Fruit fly (Drosophila melanogaster): ENCODE data around the gene bdl.

Gene bdl

DNA sequence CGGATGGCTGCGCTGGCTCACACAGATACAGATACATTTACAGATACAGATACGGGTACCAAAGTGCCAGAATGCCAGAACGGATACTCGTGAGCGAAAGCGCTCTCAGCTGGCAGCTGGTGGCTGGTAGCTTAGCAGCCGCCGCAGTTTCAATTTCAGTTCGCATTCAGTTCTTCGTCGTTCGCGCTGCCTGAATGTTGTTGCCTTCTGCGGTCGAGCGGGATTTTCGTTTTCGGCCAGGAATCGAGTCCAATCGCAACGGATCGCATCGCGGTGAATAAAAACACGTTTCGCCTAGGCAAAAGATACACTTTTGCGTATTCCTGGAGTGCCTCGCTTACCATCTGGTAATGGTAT lies 9.4 kb downstream of the bdl start, which contains the start of gene Atet (continued):
- TF ChIP-seq pfk (GFP tag; optimal IDR thresholded peaks at IDR 0.05) (no peak), Blimp-1 (GFP tag; optimal IDR thresholded peaks at IDR 0.05) (no peak), CG11504 (tag; optimal IDR thresholded peaks at IDR 0.05) (no peak), zfh2 (GFP tag; optimal IDR thresholded peaks at IDR 0.05) (no peak), danr (GFP tag; IDR thresholded peaks at IDR 0.05) (no peak), vfl (GFP tag; optimal IDR thresholded peaks at IDR 0.05) (no peak), CG2202 (tag; optimal IDR thresholded peaks at IDR 0.05) (no peak), CG32772 (GFP tag; IDR thresholded peaks at IDR 0.05) (no peak), CG3281 (GFP tag; optimal IDR thresholded peaks at IDR 0.05) (no peak), nmo (GFP tag; optimal IDR thresholded peaks at IDR 0.05) (no peak), CG3995 (GFP tag; optimal IDR thresholded peaks at IDR 0.05) (no peak), CG1647 (GFP tag; optimal IDR thresholded peaks at IDR 0.05) (no peak), HLH3B (GFP tag; IDR thresholded peaks at IDR 0.05) (no peak), ara (GFP tag; IDR thresholded peaks at IDR 0.05) (no peak), CG14014 (GFP tag; IDR thresholded peaks at IDR 0.05) (no peak), E2f2 (GFP tag; IDR thresholded peaks at IDR 0.05) (peak; percentile 23; the same call in 1 of the 2 replicates), CG8281 (tag; optimal IDR thresholded peaks at IDR 0.05) (no peak), CG4328 (GFP tag; optimal IDR thresholded peaks at IDR 0.05) (no peak), CG15479 (GFP tag; optimal IDR thresholded peaks at IDR 0.05) (peak; percentile 19), Doc2 (GFP tag; IDR thresholded peaks at IDR 0.05) (no peak), zen (tag; optimal IDR thresholded peaks at IDR 0.05) (no peak), Abd-B (GFP tag; optimal IDR thresholded peaks at IDR 0.05) (no peak), CG18476 (GFP tag; optimal IDR thresholded peaks at IDR 0.05) (no peak)

DNA sequence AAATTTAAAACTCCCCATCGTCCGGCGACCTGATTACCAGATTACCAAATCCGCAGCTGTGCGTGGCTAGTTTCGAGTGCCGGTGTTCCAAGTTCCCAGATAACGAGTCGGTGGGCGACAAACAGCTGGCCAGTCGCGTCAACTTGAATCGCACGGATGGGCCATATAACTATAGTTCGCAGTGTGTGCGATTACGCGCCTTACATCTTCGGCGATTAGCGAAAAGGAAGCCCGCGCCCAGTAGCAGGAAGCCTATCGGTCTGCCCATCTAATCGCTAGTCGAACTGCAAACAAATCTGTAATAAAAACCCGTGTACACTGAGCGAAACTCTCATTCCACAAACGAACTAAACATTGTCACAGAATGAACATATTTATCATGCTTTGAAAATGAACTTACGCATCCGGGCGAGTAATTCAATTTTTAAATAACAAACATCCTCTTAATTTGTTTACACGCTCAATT lies 10.7 kb downstream of the bdl start:
- TF ChIP-seq CG15696 (tag; optimal IDR thresholded peaks at IDR 0.05) (no peak), CG2116 (GFP tag; optimal IDR thresholded peaks at IDR 0.05) (no peak), stc (GFP tag; IDR thresholded peaks at IDR 0.05) (no peak), CG7839 (tag; optimal IDR thresholded peaks at IDR 0.05) (peak; percentile 15), so (GFP tag; IDR thresholded peaks at IDR 0.05) (0 out of 3 replicates have a peak, but pooled peaks have one; percentile 24), CG9932 (GFP tag; IDR thresholded peaks at IDR 0.05) (0 out of 2 replicates have a peak, but pooled peaks have one; percentile 20), Sin3A (optimal IDR thresholded peaks at IDR 0.05) (no peak), gt (GFP tag; IDR thresholded peaks at IDR 0.05) (no peak), CG2889 (GFP tag; IDR thresholded peaks at IDR 0.05) (no peak), row (GFP tag; IDR thresholded peaks at IDR 0.05) (peak; percentile 41; the same call in 1 of the 3 replicates), Rfx (GFP tag; IDR thresholded peaks at IDR 0.05) (peak; percentile 21), CG12942 (GFP tag; optimal IDR thresholded peaks at IDR 0.05) (no peak), Gug (GFP tag; IDR thresholded peaks at IDR 0.05) (peak; percentile 24; the same call in 1 of the 4 replicates), CG18262 (tag; optimal IDR thresholded peaks at IDR 0.05) (peak; percentile 2), ind (GFP tag; optimal IDR thresholded peaks at IDR 0.05) (peak; percentile 13), gro (GFP tag; optimal IDR thresholded peaks at IDR 0.05) (no peak), CG9437 (GFP tag; optimal IDR thresholded peaks at IDR 0.05) (no peak), CG9817 (tag; optimal IDR thresholded peaks at IDR 0.05) (no peak), lilli (GFP tag; optimal IDR thresholded peaks at IDR 0.05) (peak; percentile 35), mam (GFP tag; optimal IDR thresholded peaks at IDR 0.05) (no peak), CG17361 (GFP tag; IDR thresholded peaks at IDR 0.05) (no peak), Hr3 (GFP tag; optimal IDR thresholded peaks at IDR 0.05) (no peak), chm (GFP tag; IDR thresholded peaks at IDR 0.05) (no peak), prd (optimal IDR thresholded peaks at IDR 0.05) (no peak), prd (GFP tag; IDR thresholded peaks at IDR 0.05) (peak; percentile 15; the same call in 1 of the 3 replicates), grn (GFP tag; optimal IDR thresholded peaks at IDR 0.05) (peak; percentile 74), Dip3 (GFP tag; optimal IDR thresholded peaks at IDR 0.05) (no peak), lbe (GFP tag; optimal IDR thresholded peaks at IDR 0.05) (no peak), CG10147 (GFP tag; optimal IDR thresholded peaks at IDR 0.05) (no peak), gem (tag; optimal IDR thresholded peaks at IDR 0.05) (peak; percentile 21), eyg (GFP tag; optimal IDR thresholded peaks at IDR 0.05) (peak; percentile 9)

All from whole organism, embryonic.